ENCODE assay signal across 1 fruit fly cellular context in genomic region chr3R:17219927-17220326, dm6.
TF ChIP-seq lines count a peak whose summit lies in the region.

No protein-coding gene starts in this region.

TF ChIP-seq in whole organism, prepupa, 60 proteins besides CTCF, POLR2A, EP300 and RAD21 (continued from another document):
- peak; percentile 20 for TF ChIP-seq CG10631 (GFP tag; optimal IDR thresholded peaks at IDR 0.05; lab: Kevin White, UChicago)
- TF ChIP-seq Hr39 (GFP tag; optimal IDR thresholded peaks at IDR 0.05; lab: Kevin White, UChicago), result peak; percentile 33
- TF ChIP-seq CG7368 (GFP tag; optimal IDR thresholded peaks at IDR 0.05; lab: Kevin White, UChicago), result no peak
- peak; percentile 15 for TF ChIP-seq Ets21C (GFP tag; optimal IDR thresholded peaks at IDR 0.05; lab: Kevin White, UChicago)
- no peak for TF ChIP-seq CG6276 (GFP tag; optimal IDR thresholded peaks at IDR 0.05; lab: Kevin White, UChicago)
- no peak for TF ChIP-seq CG8319 (GFP tag; optimal IDR thresholded peaks at IDR 0.05; lab: Kevin White, UChicago)
- TF ChIP-seq achi (GFP tag; optimal IDR thresholded peaks at IDR 0.05; lab: Kevin White, UChicago), result peak; percentile 56
- peak; percentile 42 for TF ChIP-seq acj6 (GFP tag; optimal IDR thresholded peaks at IDR 0.05; lab: Kevin White, UChicago)
- no peak for TF ChIP-seq Lpt (GFP tag; optimal IDR thresholded peaks at IDR 0.05; lab: Kevin White, UChicago)
- peak; percentile 17 for TF ChIP-seq CG10669 (GFP tag; optimal IDR thresholded peaks at IDR 0.05; lab: Kevin White, UChicago)
- no peak for TF ChIP-seq Gug (GFP tag; IDR thresholded peaks at IDR 0.05; lab: Robert Waterston, UW)
- TF ChIP-seq salr (GFP tag; optimal IDR thresholded peaks at IDR 0.05; lab: Kevin White, UChicago), result no peak
- peak; percentile 57 for TF ChIP-seq esn (GFP tag; optimal IDR thresholded peaks at IDR 0.05; lab: Kevin White, UChicago)
- TF ChIP-seq dsx (GFP tag; optimal IDR thresholded peaks at IDR 0.05; lab: Kevin White, UChicago; ENCODE audit: poor library complexity, severe bottlenecking), result no peak
- TF ChIP-seq Ets96B (tag; optimal IDR thresholded peaks at IDR 0.05; lab: Kevin White, UChicago), result peak; percentile 28
- TF ChIP-seq CG6792 (GFP tag; optimal IDR thresholded peaks at IDR 0.05; lab: Kevin White, UChicago), result peak; percentile 45
- TF ChIP-seq CG34406 (GFP tag; optimal IDR thresholded peaks at IDR 0.05; lab: Kevin White, UChicago), result peak; percentile 49
- TF ChIP-seq pdm3 (GFP tag; optimal IDR thresholded peaks at IDR 0.05; lab: Kevin White, UChicago), result peak; percentile 46
- no peak for TF ChIP-seq CG1621 (tag; optimal IDR thresholded peaks at IDR 0.05; lab: Kevin White, UChicago)
- TF ChIP-seq CG15336 (GFP tag; IDR thresholded peaks at IDR 0.05; lab: Robert Waterston, UW), result peak; percentile 51; the same call in 1 of the 2 replicates
- peak; percentile 38 for TF ChIP-seq Hr4 (GFP tag; optimal IDR thresholded peaks at IDR 0.05; lab: Kevin White, UChicago)
- no peak for TF ChIP-seq CG6808 (GFP tag; optimal IDR thresholded peaks at IDR 0.05; lab: Kevin White, UChicago)
- TF ChIP-seq Sox14 (GFP tag; optimal IDR thresholded peaks at IDR 0.05; lab: Kevin White, UChicago), result peak; percentile 40
- TF ChIP-seq fkh (GFP tag; optimal IDR thresholded peaks at IDR 0.05; lab: Kevin White, UChicago), result no peak
- no peak for TF ChIP-seq fd85E (GFP tag; optimal IDR thresholded peaks at IDR 0.05; lab: Kevin White, UChicago)
- peak; percentile 44 for TF ChIP-seq CG3919 (GFP tag; optimal IDR thresholded peaks at IDR 0.05; lab: Kevin White, UChicago)
- peak; percentile 60 for TF ChIP-seq topi (GFP tag; optimal IDR thresholded peaks at IDR 0.05; lab: Kevin White, UChicago)
- TF ChIP-seq CG4318 (GFP tag; optimal IDR thresholded peaks at IDR 0.05; lab: Kevin White, UChicago), result no peak
- TF ChIP-seq CG6163 (GFP tag; IDR thresholded peaks at IDR 0.05; lab: Robert Waterston, UW), result no peak
- peak; percentile 71 for TF ChIP-seq svp (GFP tag; lab: Kevin White, UChicago)
- TF ChIP-seq CG11294 (GFP tag; IDR thresholded peaks at IDR 0.05; lab: Robert Waterston, UW), result no peak
